Worm (Caenorhabditis elegans) whole organism, young adult: ENCODE results near the gene stdh-1.

Experiments used
- B0019.2 ChIP-seq: fragments of 200-800 bp; sonication (Bioruptor generic); conservative IDR thresholded peaks from 2 replicates; pipeline ENCODE4 v1.3.6; 2022; ENCODE audit warnings: missing genetic modification reagents, missing genetic modification characterization, missing compliant biosample characterization
- B0336.3 ChIP-seq: fragments of 200-800 bp; sonication (Bioruptor generic); IDR thresholded peaks from 2 replicates; pipeline ENCODE4 v1.3.6; 2022; ENCODE audit warnings: missing genetic modification characterization, missing compliant biosample characterization
- C17E4.6 ChIP-seq: fragments of 200-800 bp; sonication (Bioruptor generic); IDR thresholded peaks from 2 replicates; pipeline ENCODE4 v1.3.6; 2022; ENCODE audit warnings: missing genetic modification reagents, missing genetic modification characterization, missing compliant biosample characterization
- F22D6.2 ChIP-seq: sonication (generic microtip); optimal IDR thresholded peaks from 2 replicates; lab custom pipeline; 2016; ENCODE audit warnings: mild to moderate bottlenecking, missing genetic modification characterization, missing compliant biosample characterization
- F37B4.10 ChIP-seq: fragments of 200-800 bp; sonication (Bioruptor generic); IDR thresholded peaks from 2 replicates; pipeline ENCODE4 v1.3.6; 2022; ENCODE audit warnings: missing genetic modification characterization, missing compliant biosample characterization
- F39B2.1 ChIP-seq: fragments of 200-800 bp; sonication (Bioruptor generic); IDR thresholded peaks from 2 replicates; pipeline ENCODE4 v1.3.6; 2022; ENCODE audit warnings: missing genetic modification reagents, missing genetic modification characterization, missing compliant biosample characterization
- F55B11.4 ChIP-seq: sonication (generic microtip); optimal IDR thresholded peaks from 2 replicates; lab custom pipeline; 2016; ENCODE audit warnings: missing compliant biosample characterization, missing genetic modification characterization, borderline replicate concordance; ENCODE audit not compliant: insufficient read depth
- F57A8.1 ChIP-seq: fragments of 200-800 bp; sonication (Bioruptor generic); optimal IDR thresholded peaks from 2 replicates; lab custom pipeline; 2018; ENCODE audit warnings: mild to moderate bottlenecking, missing genetic modification characterization, moderate library complexity, missing compliant biosample characterization
- T07F8.4 ChIP-seq: sonication (generic microtip); optimal IDR thresholded peaks from 2 replicates; lab custom pipeline; 2016; ENCODE audit warnings: mild to moderate bottlenecking, missing genetic modification characterization, moderate library complexity, missing compliant biosample characterization
- Y95B8A.8 ChIP-seq: fragments of 200-800 bp; sonication (Bioruptor generic); IDR thresholded peaks from 2 replicates; pipeline ENCODE4 v1.3.6; 2022; ENCODE audit warnings: missing genetic modification reagents, missing genetic modification characterization, missing compliant biosample characterization
- ZK185.1 ChIP-seq: sonication (generic microtip); optimal IDR thresholded peaks from 2 replicates; lab custom pipeline; 2016; ENCODE audit warnings: mild to moderate bottlenecking, missing genetic modification characterization, missing compliant biosample characterization; ENCODE audit not compliant: poor library complexity, severe bottlenecking
- aptf-3 ChIP-seq: fragments of 200-800 bp; sonication (Bioruptor generic); IDR thresholded peaks from 2 replicates; pipeline ENCODE4 v1.3.6; 2022; ENCODE audit warnings: missing genetic modification characterization, missing compliant biosample characterization
- atf-7 ChIP-seq: sonication (generic microtip); optimal IDR thresholded peaks from 2 replicates; lab custom pipeline; 2017; ENCODE audit warnings: mild to moderate bottlenecking, missing genetic modification characterization, missing compliant biosample characterization
- attf-5 ChIP-seq: fragments of 200-800 bp; sonication (Bioruptor generic); optimal IDR thresholded peaks from 2 replicates; lab custom pipeline; 2018; ENCODE audit warnings: mild to moderate bottlenecking, missing genetic modification characterization, missing compliant biosample characterization
- bed-1 ChIP-seq: fragments of 200-800 bp; sonication (Bioruptor generic); IDR thresholded peaks from 2 replicates; pipeline ENCODE4 v1.3.6; 2022; ENCODE audit warnings: missing genetic modification reagents, missing genetic modification characterization, missing compliant biosample characterization
- ccch-3 ChIP-seq: fragments of 200-800 bp; sonication (Bioruptor generic); optimal IDR thresholded peaks from 2 replicates; lab custom pipeline; 2018; ENCODE audit warnings: mild to moderate bottlenecking, missing genetic modification characterization, missing compliant biosample characterization
- cebp-2 ChIP-seq: fragments of 200-800 bp; sonication (Bioruptor generic); IDR thresholded peaks from 2 replicates; pipeline ENCODE4 v1.3.6; 2022; ENCODE audit warnings: missing genetic modification characterization, missing compliant biosample characterization
- ceh-100 ChIP-seq: fragments of 200-800 bp; sonication (Bioruptor generic); IDR thresholded peaks from 2 replicates; pipeline ENCODE4 v1.3.6; 2022; ENCODE audit warnings: missing genetic modification reagents, missing genetic modification characterization, missing compliant biosample characterization
- ceh-40 ChIP-seq: fragments of 200-800 bp; sonication (Bioruptor generic); IDR thresholded peaks from 2 replicates; pipeline ENCODE4 v1.3.6; 2022; ENCODE audit warnings: missing genetic modification characterization, missing compliant biosample characterization
- ceh-58 ChIP-seq: fragments of 200-800 bp; sonication (Bioruptor generic); IDR thresholded peaks from 2 replicates; pipeline ENCODE4 v1.3.6; 2022; ENCODE audit warnings: missing genetic modification characterization, missing compliant biosample characterization
- chd-7 ChIP-seq: sonication (generic microtip); optimal IDR thresholded peaks from 2 replicates; lab custom pipeline; 2016; ENCODE audit warnings: mild to moderate bottlenecking, missing genetic modification characterization, moderate library complexity, missing compliant biosample characterization
- egl-18 ChIP-seq: fragments of 200-800 bp; sonication (Bioruptor generic); IDR thresholded peaks from 2 replicates; pipeline ENCODE4 v1.3.6; 2022; ENCODE audit warnings: missing genetic modification reagents, missing genetic modification characterization, missing compliant biosample characterization
- ekl-4 ChIP-seq: fragments of 200-800 bp; sonication (Bioruptor generic); IDR thresholded peaks from 2 replicates; pipeline ENCODE4 v1.3.6; 2022; ENCODE audit warnings: missing genetic modification reagents, missing genetic modification characterization, missing compliant biosample characterization
- ets-4 ChIP-seq: fragments of 200-800 bp; sonication (Bioruptor generic); optimal IDR thresholded peaks from 2 replicates; lab custom pipeline; 2018; ENCODE audit warnings: mild to moderate bottlenecking, missing genetic modification characterization, missing compliant biosample characterization
- fkh-3 ChIP-seq: sonication (generic microtip); optimal IDR thresholded peaks from 2 replicates; lab custom pipeline; 2016; ENCODE audit warnings: mild to moderate bottlenecking, missing genetic modification characterization, missing compliant biosample characterization
- gei-17 ChIP-seq: fragments of 200-800 bp; sonication (Bioruptor generic); optimal IDR thresholded peaks from 2 replicates; lab custom pipeline; 2018; ENCODE audit warnings: mild to moderate bottlenecking, missing genetic modification characterization, missing compliant biosample characterization
- hlh-26 ChIP-seq: fragments of 200-800 bp; sonication (Bioruptor generic); conservative IDR thresholded peaks from 2 replicates; pipeline ENCODE4 v1.3.6; 2022; ENCODE audit warnings: missing genetic modification reagents, missing genetic modification characterization, missing compliant biosample characterization
- hmg-1.2 ChIP-seq: fragments of 200-800 bp; sonication (Bioruptor generic); IDR thresholded peaks from 2 replicates; pipeline ENCODE4 v1.3.6; 2022; ENCODE audit warnings: missing genetic modification reagents, missing genetic modification characterization, missing compliant biosample characterization
- hmg-20 ChIP-seq: fragments of 200-800 bp; sonication (Bioruptor generic); IDR thresholded peaks from 2 replicates; pipeline ENCODE4 v1.3.6; 2022; ENCODE audit warnings: missing genetic modification reagents, missing genetic modification characterization, missing compliant biosample characterization
- hsf-1 ChIP-seq: fragments of 200-800 bp; sonication (Bioruptor generic); IDR thresholded peaks from 2 replicates; pipeline ENCODE4 v1.3.6; 2022; ENCODE audit warnings: missing genetic modification reagents, missing genetic modification characterization, missing compliant biosample characterization
- let-607 ChIP-seq, 2 experiments: fragments of 200-800 bp in 1 of 2; sonication (Bioruptor generic) in 1 of 2; sonication (generic microtip) in 1 of 2; optimal IDR thresholded peaks; 2 replicates each; lab custom pipeline; 2016 to 2018; ENCODE audit warnings: mild to moderate bottlenecking in 2 of 2, missing compliant biosample characterization in 2 of 2, missing genetic modification characterization in 2 of 2, moderate library complexity in 2 of 2, missing genotype in 1 of 2
- lin-26 ChIP-seq: fragments of 200-800 bp; sonication (Bioruptor generic); IDR thresholded peaks from 2 replicates; pipeline ENCODE4 v1.3.6; 2022; ENCODE audit warnings: missing genetic modification reagents, missing genetic modification characterization, missing compliant biosample characterization
- lin-40 ChIP-seq: sonication (generic microtip); optimal IDR thresholded peaks from 2 replicates; lab custom pipeline; 2016; ENCODE audit warnings: missing genetic modification characterization, mild to moderate bottlenecking, missing compliant biosample characterization, missing genotype, missing genetic modification reagents
- lin-54 ChIP-seq: fragments of 200-800 bp; sonication (Bioruptor generic); optimal IDR thresholded peaks from 2 replicates; lab custom pipeline; 2018; ENCODE audit warnings: mild to moderate bottlenecking, missing genetic modification characterization, missing compliant biosample characterization
- lir-1 ChIP-seq: fragments of 200-800 bp; sonication (Bioruptor generic); conservative IDR thresholded peaks from 2 replicates; pipeline ENCODE4 v1.3.6; 2022; ENCODE audit warnings: missing genetic modification reagents, missing genetic modification characterization, missing compliant biosample characterization
- madf-8 ChIP-seq: fragments of 200-800 bp; sonication (Bioruptor generic); conservative IDR thresholded peaks from 2 replicates; pipeline ENCODE4 v1.3.6; 2022; ENCODE audit warnings: missing genetic modification reagents, missing genetic modification characterization, missing compliant biosample characterization
- mel-28 ChIP-seq: sonication (generic microtip); optimal IDR thresholded peaks from 2 replicates; lab custom pipeline; 2016; ENCODE audit warnings: borderline replicate concordance, mild to moderate bottlenecking, missing genetic modification characterization, missing compliant biosample characterization
- nfya-1 ChIP-seq: sonication (generic microtip); optimal IDR thresholded peaks from 2 replicates; lab custom pipeline; 2017; ENCODE audit warnings: antibody characterized with exemption, missing compliant biosample characterization, missing genetic modification characterization, borderline replicate concordance; ENCODE audit not compliant: insufficient read depth
- nhr-27 ChIP-seq: fragments of 200-800 bp; sonication (Bioruptor generic); optimal IDR thresholded peaks from 2 replicates; lab custom pipeline; 2018; ENCODE audit warnings: mild to moderate bottlenecking, missing genetic modification characterization, moderate library complexity, missing compliant biosample characterization
- rcor-1 ChIP-seq: fragments of 200-800 bp; sonication (Bioruptor generic); IDR thresholded peaks from 2 replicates; pipeline ENCODE4 v1.3.6; 2022; ENCODE audit warnings: missing genetic modification reagents, missing genetic modification characterization, missing compliant biosample characterization
- rec-8 ChIP-seq, 2 experiments: sonication (generic microtip); optimal IDR thresholded peaks; 2 replicates each; lab custom pipeline; 2016; ENCODE audit warnings: mild to moderate bottlenecking in 2 of 2, missing genetic modification characterization in 2 of 2, missing genetic modification reagents in 2 of 2, missing genotype in 2 of 2, missing biosample characterization in 1 of 2, missing compliant biosample characterization in 1 of 2, moderate library complexity in 1 of 2
- repo-1 ChIP-seq: sonication (generic microtip); optimal IDR thresholded peaks from 2 replicates; lab custom pipeline; 2017; ENCODE audit warnings: mild to moderate bottlenecking, missing genetic modification characterization, missing compliant biosample characterization
- unc-130 ChIP-seq: sonication (generic microtip); optimal IDR thresholded peaks from 2 replicates; lab custom pipeline; 2016; ENCODE audit warnings: missing genetic modification reagents, missing genetic modification characterization, missing compliant biosample characterization
- zfh-2 ChIP-seq: fragments of 200-800 bp; sonication (Bioruptor generic); conservative IDR thresholded peaks from 2 replicates; pipeline ENCODE4 v1.3.6; 2022; ENCODE audit warnings: missing genetic modification reagents, missing genetic modification characterization, missing compliant biosample characterization
- ztf-22 ChIP-seq: fragments of 200-800 bp; sonication (Bioruptor generic); optimal IDR thresholded peaks from 2 replicates; lab custom pipeline; 2018; ENCODE audit warnings: mild to moderate bottlenecking, missing genetic modification characterization, moderate library complexity, missing compliant biosample characterization
- ztf-25 ChIP-seq: fragments of 200-800 bp; sonication (Bioruptor generic); IDR thresholded peaks from 2 replicates; pipeline ENCODE4 v1.3.6; 2022; ENCODE audit warnings: missing genetic modification reagents, missing genetic modification characterization, missing compliant biosample characterization
- ztf-6 ChIP-seq: fragments of 200-800 bp; sonication (Bioruptor generic); IDR thresholded peaks from 2 replicates; pipeline ENCODE4 v1.3.6; 2022; ENCODE audit warnings: missing genetic modification reagents, missing genetic modification characterization, missing compliant biosample characterization

stdh-1 gene

DNA sequence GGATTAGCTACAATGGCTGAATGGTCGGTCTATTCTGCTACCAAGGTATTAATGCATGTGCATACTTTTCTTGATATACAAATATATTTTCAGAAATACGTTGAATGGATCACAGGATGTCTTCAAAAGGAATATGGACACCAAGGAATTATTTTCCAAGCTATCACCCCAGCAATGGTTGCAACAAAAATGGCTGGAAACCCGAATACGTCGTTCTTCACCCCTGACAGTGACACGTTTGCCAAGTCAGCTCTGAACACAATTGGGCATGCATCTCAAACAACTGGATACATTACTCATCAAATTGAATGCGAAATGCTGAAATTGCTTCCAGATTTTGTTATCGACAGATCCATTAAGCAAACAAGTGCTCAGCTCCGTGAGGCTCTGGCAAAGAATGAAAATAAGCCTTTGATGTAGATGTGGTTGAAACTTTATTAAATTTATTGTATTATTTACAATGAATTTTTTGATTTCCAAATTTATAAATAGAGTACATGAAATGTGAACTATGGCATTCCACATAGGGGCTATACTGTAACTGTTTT is 1.3 kb downstream of the stdh-1 start (continued):
- TF ChIP-seq hmg-1.2 (GFP tag; lab: Robert Waterston, UW) = peak; percentile 56
- no peak for TF ChIP-seq nhr-27 (tag; lab: Kevin White, UChicago)
- no peak for TF ChIP-seq ceh-58 (GFP tag; lab: Robert Waterston, UW)
- no peak for TF ChIP-seq T07F8.4 (tag; lab: Kevin White, UChicago)
- no peak; the same call in 1 of the 2 replicates for TF ChIP-seq B0019.2 (GFP tag; lab: Robert Waterston, UW)
- TF ChIP-seq rec-8 (tag; optimal IDR thresholded peaks at IDR 0.05; lab: Kevin White, UChicago) = no peak
- peak; percentile 76 for TF ChIP-seq ztf-22 (GFP tag; lab: Kevin White, UChicago)
- TF ChIP-seq ztf-25 = 0 out of 2 replicates have a peak, but pooled peaks have one; percentile 6
- TF ChIP-seq gei-17 (GFP tag; lab: Kevin White, UChicago) = peak; percentile 76
- peak; percentile 54; the same call in 1 of the 2 replicates for TF ChIP-seq ceh-100 (GFP tag; lab: Robert Waterston, UW)
- TF ChIP-seq C17E4.6 = 0 out of 2 replicates have a peak, but pooled peaks have one; percentile 34
- TF ChIP-seq B0336.3 (GFP tag; lab: Robert Waterston, UW) = peak; percentile 96
- TF ChIP-seq ZK185.1 (tag; lab: Kevin White, UChicago) = peak; percentile 78
- TF ChIP-seq fkh-3 (tag; lab: Kevin White, UChicago) = no peak
- TF ChIP-seq rcor-1 = peak; percentile 19; the same call in 1 of the 2 replicates
- TF ChIP-seq ztf-6 (GFP tag; lab: Robert Waterston, UW) = no peak
- no peak for TF ChIP-seq hlh-26 (GFP tag; lab: Robert Waterston, UW)
- TF ChIP-seq F22D6.2 (tag; lab: Kevin White, UChicago) = peak; percentile 56
- TF ChIP-seq hmg-20 (GFP tag; lab: Robert Waterston, UW) = peak; percentile 62; the same call in 1 of the 2 replicates
- TF ChIP-seq let-607 (tag; optimal IDR thresholded peaks at IDR 0.05; lab: Kevin White, UChicago) = peak; percentile 4 to 34
- TF ChIP-seq ccch-3 (GFP tag; lab: Kevin White, UChicago) = no peak
- peak; percentile 63 for TF ChIP-seq lin-54 (GFP tag; lab: Kevin White, UChicago)
- TF ChIP-seq nfya-1 (tag; lab: Kevin White, UChicago) = no peak
- TF ChIP-seq F55B11.4 = no peak
- peak; percentile 98 for TF ChIP-seq repo-1 (tag; lab: Kevin White, UChicago)
- no peak for TF ChIP-seq F39B2.1 (GFP tag; lab: Robert Waterston, UW)
- TF ChIP-seq chd-7 = peak; percentile 92
- 0 out of 2 replicates have a peak, but pooled peaks have one; percentile 61 for TF ChIP-seq ceh-40
- peak; percentile 73 for TF ChIP-seq lir-1
- TF ChIP-seq atf-7 = peak; percentile 90
- no peak for TF ChIP-seq zfh-2
- peak; percentile 68 for TF ChIP-seq ekl-4 (GFP tag; lab: Robert Waterston, UW)
- peak; percentile 88 for TF ChIP-seq mel-28 (tag; lab: Kevin White, UChicago)
- TF ChIP-seq aptf-3 = peak; percentile 88; the same call in 1 of the 2 replicates
- TF ChIP-seq bed-1 (GFP tag; lab: Robert Waterston, UW) = no peak
- peak; percentile 91 for TF ChIP-seq lin-26 (GFP tag; lab: Robert Waterston, UW)
- peak; percentile 88 for TF ChIP-seq Y95B8A.8 (GFP tag; lab: Robert Waterston, UW)
- no peak for TF ChIP-seq egl-18 (GFP tag; lab: Robert Waterston, UW)
- peak; percentile 93; the same call in 1 of the 2 replicates for TF ChIP-seq F37B4.10 (GFP tag; lab: Robert Waterston, UW)
- TF ChIP-seq ets-4 = peak; percentile 81
- TF ChIP-seq cebp-2 (GFP tag; lab: Robert Waterston, UW) = 0 out of 2 replicates have a peak, but pooled peaks have one; percentile 58
- TF ChIP-seq lin-40 (tag; lab: Kevin White, UChicago) = peak; percentile 22
- TF ChIP-seq unc-130 (GFP tag; lab: Kevin White, UChicago) = no peak
- TF ChIP-seq hsf-1 (GFP tag; lab: Robert Waterston, UW) = peak; percentile 65; the same call in 1 of the 2 replicates
- TF ChIP-seq attf-5 (GFP tag; lab: Kevin White, UChicago) = peak; percentile 68
- no peak for TF ChIP-seq madf-8 (GFP tag; lab: Robert Waterston, UW)
- TF ChIP-seq F57A8.1 (GFP tag; lab: Kevin White, UChicago) = no peak
